Fruit fly (Drosophila melanogaster): ENCODE data around the gene CG4596.

dm6 chr3R:10826796-10827524 lies 45.9 kb upstream of the CG4596 start, which contains the start of gene Cad86C:
- TF ChIP-seq CG34367 (tag; optimal IDR thresholded peaks at IDR 0.05) (no peak), CG4496 (GFP tag; IDR thresholded peaks at IDR 0.05) (peak; percentile 53; the same call in 2 of the 3 replicates), CG15710 (tag; optimal IDR thresholded peaks at IDR 0.05) (no peak)

Data from whole organism, pupa.